Worm (Caenorhabditis elegans) whole organism, young adult: ENCODE data around the gene B0507.1.
A peak's percentile ranks its signal among the peaks of the same experiment; 100 is the strongest.

ENCODE experiments used
- B0019.2 ChIP-seq: fragments of 200-800 bp; sonication (Bioruptor generic); conservative IDR thresholded peaks from 2 replicates; pipeline ENCODE4 v1.3.6; 2022; ENCODE audit warnings: missing genetic modification reagents, missing genetic modification characterization, missing compliant biosample characterization
- F10E7.11 ChIP-seq: sonication (generic microtip); optimal IDR thresholded peaks from 2 replicates; lab custom pipeline; 2017; ENCODE audit warnings: mild to moderate bottlenecking, missing genetic modification characterization, moderate library complexity, missing compliant biosample characterization
- F23B12.7 ChIP-seq: sonication (generic microtip); optimal IDR thresholded peaks from 2 replicates; lab custom pipeline; 2017; ENCODE audit warnings: missing genetic modification characterization, mild to moderate bottlenecking, missing compliant biosample characterization, antibody characterized with exemption, moderate library complexity; ENCODE audit not compliant: insufficient read depth
- F33H1.4 ChIP-seq: fragments of 200-800 bp; sonication (Bioruptor generic); IDR thresholded peaks from 2 replicates; pipeline ENCODE4 v1.3.6; 2022; ENCODE audit warnings: missing genetic modification reagents, missing genetic modification characterization, missing compliant biosample characterization
- F49E8.2 ChIP-seq: sonication (generic microtip); optimal IDR thresholded peaks from 3 replicates; lab custom pipeline; 2017; ENCODE audit warnings: missing genetic modification characterization, mild to moderate bottlenecking, missing compliant biosample characterization, antibody characterized with exemption, moderate library complexity; ENCODE audit not compliant: insufficient read depth
- T07F8.4 ChIP-seq: sonication (generic microtip); optimal IDR thresholded peaks from 2 replicates; lab custom pipeline; 2016; ENCODE audit warnings: mild to moderate bottlenecking, missing genetic modification characterization, moderate library complexity, missing compliant biosample characterization
- T26A5.8 ChIP-seq: sonication (generic microtip); optimal IDR thresholded peaks from 2 replicates; lab custom pipeline; 2016; ENCODE audit warnings: missing genetic modification characterization, missing compliant biosample characterization
- Y67H2A.10 ChIP-seq: fragments of 200-800 bp; sonication (Bioruptor generic); conservative IDR thresholded peaks from 2 replicates; pipeline ENCODE4 v1.3.6; 2022; ENCODE audit warnings: missing genetic modification reagents, missing genetic modification characterization, missing compliant biosample characterization
- ZK185.1 ChIP-seq: sonication (generic microtip); optimal IDR thresholded peaks from 2 replicates; lab custom pipeline; 2016; ENCODE audit warnings: mild to moderate bottlenecking, missing genetic modification characterization, missing compliant biosample characterization; ENCODE audit not compliant: poor library complexity, severe bottlenecking
- ceh-100 ChIP-seq: fragments of 200-800 bp; sonication (Bioruptor generic); IDR thresholded peaks from 2 replicates; pipeline ENCODE4 v1.3.6; 2022; ENCODE audit warnings: missing genetic modification reagents, missing genetic modification characterization, missing compliant biosample characterization
- ceh-79 ChIP-seq: sonication (generic microtip); optimal IDR thresholded peaks from 2 replicates; lab custom pipeline; 2017; ENCODE audit warnings: mild to moderate bottlenecking, missing genetic modification characterization, missing compliant biosample characterization
- ceh-91 ChIP-seq: fragments of 200-800 bp; sonication (Bioruptor generic); IDR thresholded peaks from 2 replicates; pipeline ENCODE4 v1.3.6; 2022; ENCODE audit warnings: missing genetic modification reagents, missing genetic modification characterization, missing compliant biosample characterization
- chd-7 ChIP-seq: sonication (generic microtip); optimal IDR thresholded peaks from 2 replicates; lab custom pipeline; 2016; ENCODE audit warnings: mild to moderate bottlenecking, missing genetic modification characterization, moderate library complexity, missing compliant biosample characterization
- efl-1 ChIP-seq: fragments of 150-350 bp; optimal IDR thresholded peaks from 2 replicates; lab custom pipeline; 2014; ENCODE audit warnings: missing biosample characterization, missing genetic modification reagents, missing genetic modification characterization
- egrh-3 ChIP-seq: fragments of 200-800 bp; sonication (Bioruptor generic); IDR thresholded peaks from 2 replicates; pipeline ENCODE4 v1.3.6; 2022; ENCODE audit warnings: missing genetic modification reagents, missing genetic modification characterization, missing compliant biosample characterization
- gei-17 ChIP-seq: fragments of 200-800 bp; sonication (Bioruptor generic); optimal IDR thresholded peaks from 2 replicates; lab custom pipeline; 2018; ENCODE audit warnings: mild to moderate bottlenecking, missing genetic modification characterization, missing compliant biosample characterization
- hsf-1 ChIP-seq: fragments of 200-800 bp; sonication (Bioruptor generic); IDR thresholded peaks from 2 replicates; pipeline ENCODE4 v1.3.6; 2022; ENCODE audit warnings: missing genetic modification reagents, missing genetic modification characterization, missing compliant biosample characterization
- lin-54 ChIP-seq: fragments of 200-800 bp; sonication (Bioruptor generic); optimal IDR thresholded peaks from 2 replicates; lab custom pipeline; 2018; ENCODE audit warnings: mild to moderate bottlenecking, missing genetic modification characterization, missing compliant biosample characterization
- lsl-1 ChIP-seq: fragments of 200-800 bp; sonication (Bioruptor generic); optimal IDR thresholded peaks from 2 replicates; lab custom pipeline; 2018; ENCODE audit warnings: mild to moderate bottlenecking, missing genetic modification characterization, moderate library complexity, missing compliant biosample characterization
- madf-3 ChIP-seq: fragments of 200-800 bp; sonication (Bioruptor generic); IDR thresholded peaks from 2 replicates; pipeline ENCODE4 v1.3.6; 2022; ENCODE audit warnings: missing genetic modification reagents, missing genetic modification characterization, missing compliant biosample characterization
- madf-8 ChIP-seq: fragments of 200-800 bp; sonication (Bioruptor generic); conservative IDR thresholded peaks from 2 replicates; pipeline ENCODE4 v1.3.6; 2022; ENCODE audit warnings: missing genetic modification reagents, missing genetic modification characterization, missing compliant biosample characterization
- mxl-1 ChIP-seq: sonication (generic microtip); optimal IDR thresholded peaks from 2 replicates; lab custom pipeline; 2016; ENCODE audit warnings: missing genetic modification characterization, missing compliant biosample characterization
- nfya-2 ChIP-seq: fragments of 200-800 bp; sonication (Bioruptor generic); IDR thresholded peaks from 2 replicates; pipeline ENCODE4 v1.3.6; 2022; ENCODE audit warnings: missing genetic modification reagents, missing genetic modification characterization, missing compliant biosample characterization
- nfyb-1 ChIP-seq: fragments of 200-800 bp; sonication (Bioruptor generic); IDR thresholded peaks from 2 replicates; pipeline ENCODE4 v1.3.6; 2022; ENCODE audit warnings: missing genetic modification reagents, missing genetic modification characterization, missing compliant biosample characterization
- nhr-179 ChIP-seq: sonication (generic microtip); optimal IDR thresholded peaks from 2 replicates; lab custom pipeline; 2016; ENCODE audit warnings: mild to moderate bottlenecking, missing genetic modification characterization, missing compliant biosample characterization
- nhr-80 ChIP-seq: sonication (generic microtip); optimal IDR thresholded peaks from 2 replicates; lab custom pipeline; 2016; ENCODE audit warnings: missing genetic modification characterization, missing compliant biosample characterization
- rcor-1 ChIP-seq: fragments of 200-800 bp; sonication (Bioruptor generic); IDR thresholded peaks from 2 replicates; pipeline ENCODE4 v1.3.6; 2022; ENCODE audit warnings: missing genetic modification reagents, missing genetic modification characterization, missing compliant biosample characterization
- snpc-4 ChIP-seq, 5 experiments: fragments of 150-350 bp in 1 of 5; sonication (generic microtip) in 4 of 5; optimal IDR thresholded peaks; 2 replicates each; lab custom pipeline; 2014 to 2018; ENCODE audit warnings: missing genetic modification characterization in 5 of 5, missing biosample characterization in 3 of 5, antibody characterized with exemption in 2 of 5, mild to moderate bottlenecking in 2 of 5, missing compliant biosample characterization in 2 of 5, missing genotype in 2 of 5, moderate library complexity in 2 of 5, missing genetic modification reagents in 1 of 5
- tbx-9 ChIP-seq: sonication (generic microtip); optimal IDR thresholded peaks from 2 replicates; lab custom pipeline; 2016; ENCODE audit warnings: borderline replicate concordance, missing genetic modification characterization, inconsistent platforms, missing compliant biosample characterization
- tlf-1 ChIP-seq: fragments of 200-800 bp; sonication (Bioruptor generic); optimal IDR thresholded peaks from 2 replicates; lab custom pipeline; 2018; ENCODE audit warnings: mild to moderate bottlenecking, missing genetic modification characterization, missing compliant biosample characterization
- unc-130 ChIP-seq: sonication (generic microtip); optimal IDR thresholded peaks from 2 replicates; lab custom pipeline; 2016; ENCODE audit warnings: missing genetic modification reagents, missing genetic modification characterization, missing compliant biosample characterization
- ztf-22 ChIP-seq: fragments of 200-800 bp; sonication (Bioruptor generic); optimal IDR thresholded peaks from 2 replicates; lab custom pipeline; 2018; ENCODE audit warnings: mild to moderate bottlenecking, missing genetic modification characterization, moderate library complexity, missing compliant biosample characterization
- ztf-25 ChIP-seq: fragments of 200-800 bp; sonication (Bioruptor generic); IDR thresholded peaks from 2 replicates; pipeline ENCODE4 v1.3.6; 2022; ENCODE audit warnings: missing genetic modification reagents, missing genetic modification characterization, missing compliant biosample characterization

B0507.1 gene

DNA sequence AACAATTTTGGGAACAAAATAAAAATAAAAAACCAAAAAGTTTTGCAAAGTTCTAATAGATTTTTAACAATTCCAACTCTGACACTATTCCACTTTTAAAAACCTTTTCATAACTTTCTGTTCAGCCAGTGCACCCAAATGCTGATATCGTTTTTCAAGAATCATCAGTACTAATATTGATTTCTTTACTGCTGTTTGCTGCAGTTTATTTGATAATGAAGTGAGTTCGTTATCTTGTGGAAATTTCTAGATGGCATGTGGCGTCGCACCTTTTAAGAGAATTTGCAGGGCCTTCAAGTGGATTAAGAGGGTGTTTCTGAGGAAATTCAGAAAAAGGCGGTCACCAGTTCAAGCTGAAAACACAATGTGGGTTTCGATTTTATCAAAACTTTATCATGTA lies 45.4 kb upstream of the B0507.1 start:
- TF ChIP-seq tlf-1 (no peak), gei-17 (GFP tag; lab: Kevin White, UChicago) (no peak), nhr-80 (tag; lab: Kevin White, UChicago) (peak; percentile 38)

DNA sequence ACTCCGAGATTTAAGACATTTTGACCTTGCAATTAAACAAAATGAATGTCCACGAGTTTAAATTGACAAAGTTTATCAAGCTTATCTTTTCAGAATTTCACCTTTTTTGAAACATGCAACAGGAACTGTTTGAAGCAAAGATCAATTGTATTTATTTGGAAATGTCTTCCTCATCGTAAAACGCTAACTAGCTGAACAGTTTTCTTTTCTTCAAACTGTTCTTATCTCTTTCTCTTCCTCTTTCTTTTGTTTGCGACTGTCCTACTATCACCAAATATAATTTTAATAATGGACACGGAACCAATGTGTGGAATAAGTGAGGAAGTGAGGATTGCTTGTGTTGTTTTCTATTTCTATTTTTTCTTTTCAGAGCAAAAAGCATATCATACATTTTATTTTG lies 43.4 kb upstream of the B0507.1 start, which contains the start of gene ZC196.4:
ZC196.4 (plus strand) TSS at position 173 of the 400 bp plus-strand sequence.
- TF ChIP-seq nhr-80 (tag; lab: Kevin White, UChicago) = peak; percentile 28
- no peak for TF ChIP-seq gei-17 (GFP tag; lab: Kevin White, UChicago)

DNA sequence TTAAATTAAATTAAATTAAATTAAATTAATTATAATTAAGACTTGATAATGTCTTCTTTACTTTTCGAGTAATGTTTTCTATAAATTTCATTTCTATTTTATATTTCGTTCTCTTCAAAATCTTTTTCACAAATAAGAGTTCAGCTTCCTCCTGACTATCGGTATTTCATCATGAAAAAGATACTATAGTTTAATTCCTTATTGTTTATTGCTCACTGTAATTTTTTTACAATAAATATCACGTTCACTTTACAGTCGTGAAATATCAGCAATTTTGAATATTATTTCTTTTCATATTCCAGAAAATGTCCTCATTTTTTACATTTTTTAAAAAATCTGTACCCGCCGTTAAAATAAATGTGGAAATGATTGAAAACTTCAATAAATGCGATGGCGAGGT lies 40.0 kb upstream of the B0507.1 start, which contains the start of gene ZC196.3:
ZC196.3 (plus strand) TSS at position 301 of the 400 bp plus-strand sequence.
- TF ChIP-seq ceh-91 (GFP tag; lab: Robert Waterston, UW) (no peak), madf-8 (GFP tag; lab: Robert Waterston, UW) (no peak), F10E7.11 (tag; lab: Kevin White, UChicago) (no peak), chd-7 (tag; lab: Kevin White, UChicago) (no peak), ceh-79 (tag; lab: Kevin White, UChicago) (no peak), nfya-2 (GFP tag; lab: Robert Waterston, UW) (no peak), nfyb-1 (GFP tag; lab: Robert Waterston, UW) (no peak), lin-54 (GFP tag; lab: Kevin White, UChicago) (no peak), mxl-1 (no peak), T07F8.4 (no peak), tbx-9 (tag; lab: Kevin White, UChicago) (no peak), T26A5.8 (tag; lab: Kevin White, UChicago) (no peak), F23B12.7 (tag; lab: Kevin White, UChicago) (no peak), B0019.2 (no peak), snpc-4 (GFP tag; optimal IDR thresholded peaks at IDR 0.05; lab: Kevin White, UChicago) (no peak), snpc-4 (tag; optimal IDR thresholded peaks at IDR 0.05; lab: Kevin White, UChicago) (no peak), F33H1.4 (GFP tag; lab: Robert Waterston, UW) (no peak), rcor-1 (no peak), tlf-1 (no peak), ztf-22 (GFP tag; lab: Kevin White, UChicago) (no peak)

DNA sequence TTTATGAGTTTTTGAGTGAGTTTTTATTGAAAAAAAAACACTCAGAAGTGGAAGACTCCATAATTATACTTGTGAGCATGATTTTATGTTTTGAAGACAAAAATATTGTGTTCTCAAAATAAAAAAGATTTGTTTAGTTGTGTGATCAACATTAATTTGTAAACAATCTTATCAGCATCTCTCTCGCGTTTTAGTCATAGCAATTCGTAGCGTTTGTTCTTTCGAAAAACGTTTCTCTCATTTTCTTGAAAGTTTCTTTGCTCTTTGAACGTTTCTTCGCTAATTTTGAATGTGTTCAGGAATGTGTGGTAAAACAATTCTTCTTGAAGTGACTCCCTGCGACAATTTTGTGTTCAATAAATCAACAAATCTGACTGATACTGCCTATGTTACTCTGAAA lies 37.2 kb upstream of the B0507.1 start, which contains the start of gene ZC196.2:
ZC196.2 (plus strand) TSS at position 301 of the 400 bp plus-strand sequence.
- TF ChIP-seq lsl-1 (GFP tag; lab: Kevin White, UChicago) = no peak
- no peak for TF ChIP-seq egrh-3
- no peak for TF ChIP-seq ZK185.1
- TF ChIP-seq ceh-100 (GFP tag; lab: Robert Waterston, UW) = no peak
- no peak for TF ChIP-seq madf-8 (GFP tag; lab: Robert Waterston, UW)
- TF ChIP-seq ceh-79 (tag; lab: Kevin White, UChicago) = no peak
- TF ChIP-seq nhr-179 (tag; lab: Kevin White, UChicago) = no peak
- TF ChIP-seq gei-17 (GFP tag; lab: Kevin White, UChicago) = no peak
- no peak for TF ChIP-seq Y67H2A.10 (GFP tag; lab: Robert Waterston, UW)
- TF ChIP-seq efl-1 (GFP tag; lab: Kevin White, UChicago) = no peak
- TF ChIP-seq hsf-1 (GFP tag; lab: Robert Waterston, UW) = no peak
- TF ChIP-seq B0019.2 = no peak
- TF ChIP-seq ztf-25 (GFP tag; lab: Robert Waterston, UW) = no peak
- no peak for TF ChIP-seq unc-130 (GFP tag; lab: Kevin White, UChicago)
- TF ChIP-seq F49E8.2 = no peak
- no peak for TF ChIP-seq madf-3 (GFP tag; lab: Robert Waterston, UW)
- TF ChIP-seq, all 124 proteins: peak for 0
